Fruit fly (Drosophila melanogaster) whole organism, embryonic: ENCODE results near the gene CG31549.

Experiments
- Blimp-1 ChIP-seq: fragments of 200-800 bp; sonication (Bioruptor generic); optimal IDR thresholded peaks from 3 replicates; lab custom pipeline; 2018; ENCODE audit warnings: missing biosample characterization, missing genetic modification characterization, mild to moderate bottlenecking, moderate library complexity, missing genetic modification reagents
- CG11560 ChIP-seq: fragments of 200-800 bp; sonication (Bioruptor generic); IDR thresholded peaks from 3 replicates; pipeline ENCODE4 v1.3.6; 2022; ENCODE audit warnings: missing biosample characterization, missing genetic modification characterization
- CG12155 ChIP-seq: fragments of 200-800 bp; sonication (Bioruptor generic); optimal IDR thresholded peaks from 3 replicates; lab custom pipeline; 2016; ENCODE audit warnings: missing biosample characterization, missing genetic modification characterization
- CG12659 ChIP-seq: fragments of 200-800 bp; sonication (Bioruptor generic); optimal IDR thresholded peaks from 3 replicates; lab custom pipeline; 2017; ENCODE audit warnings: mild to moderate bottlenecking, missing biosample characterization, missing genetic modification reagents, missing genetic modification characterization
- CG13775 ChIP-seq: fragments of 200-800 bp; sonication (Bioruptor generic); optimal IDR thresholded peaks from 3 replicates; lab custom pipeline; 2017; ENCODE audit warnings: missing biosample characterization, mild to moderate bottlenecking, missing genetic modification characterization
- CG1529 ChIP-seq: fragments of 200-800 bp; sonication (Bioruptor generic); optimal IDR thresholded peaks from 3 replicates; lab custom pipeline; 2018; ENCODE audit warnings: missing biosample characterization, missing genetic modification characterization
- CG15601 ChIP-seq: fragments of 200-800 bp; sonication (Bioruptor generic); optimal IDR thresholded peaks from 3 replicates; lab custom pipeline; 2019; ENCODE audit warnings: missing biosample characterization, mild to moderate bottlenecking, missing genetic modification characterization, moderate library complexity
- CG32532 ChIP-seq: fragments of 200-800 bp; sonication (Bioruptor generic); IDR thresholded peaks from 2 replicates; pipeline ENCODE4 v1.3.6; 2022; ENCODE audit warnings: missing biosample characterization, missing genetic modification characterization
- CG34224 ChIP-seq: fragments of 200-800 bp; sonication (Bioruptor generic); IDR thresholded peaks from 3 replicates; pipeline ENCODE4 v1.3.6; 2022; ENCODE audit warnings: missing biosample characterization, missing genetic modification characterization; ENCODE audit not compliant: partially characterized antibody
- CG3847 ChIP-seq: fragments of 200-800 bp; sonication (Bioruptor generic); IDR thresholded peaks from 2 replicates; pipeline ENCODE4 v1.3.6; 2022; ENCODE audit warnings: missing biosample characterization, missing genetic modification characterization
- CG6791 ChIP-seq: fragments of 200-800 bp; sonication (Bioruptor generic); IDR thresholded peaks from 3 replicates; pipeline ENCODE4 v1.3.6; 2022; ENCODE audit warnings: missing biosample characterization, missing genetic modification characterization; ENCODE audit not compliant: partially characterized antibody
- CG7963 ChIP-seq: fragments of 200-800 bp; sonication (Bioruptor generic); IDR thresholded peaks from 3 replicates; pipeline ENCODE4 v1.3.6; 2022; ENCODE audit warnings: missing biosample characterization, missing genetic modification characterization; ENCODE audit not compliant: partially characterized antibody
- CG8359 ChIP-seq: fragments of 200-800 bp; sonication (Bioruptor generic); optimal IDR thresholded peaks from 2 replicates; lab custom pipeline; 2017; ENCODE audit warnings: missing biosample characterization, mild to moderate bottlenecking, missing genetic modification characterization, borderline replicate concordance
- CG8924 ChIP-seq: fragments of 200-800 bp; optimal IDR thresholded peaks from 3 replicates; lab custom pipeline; 2019; ENCODE audit warnings: missing biosample characterization, mild to moderate bottlenecking, missing genetic modification characterization, moderate library complexity
- Chrac-16 ChIP-seq: fragments of 200-800 bp; sonication (Bioruptor generic); optimal IDR thresholded peaks from 3 replicates; lab custom pipeline; 2016; ENCODE audit warnings: missing biosample characterization, missing genetic modification characterization
- D19B ChIP-seq: fragments of 200-800 bp; sonication (Bioruptor generic); optimal IDR thresholded peaks from 2 replicates; lab custom pipeline; 2017; ENCODE audit warnings: missing biosample characterization, mild to moderate bottlenecking, missing genetic modification characterization
- Ets65A ChIP-seq: fragments of 200-800 bp; sonication (Bioruptor generic); peaks from one replicate; lab custom pipeline; 2016; ENCODE audit warnings: missing biosample characterization, missing genetic modification characterization
- Fer3 ChIP-seq: fragments of 200-800 bp; sonication (Bioruptor generic); optimal IDR thresholded peaks from 2 replicates; lab custom pipeline; 2018; ENCODE audit warnings: missing biosample characterization, mild to moderate bottlenecking, missing genetic modification characterization, moderate library complexity
- H15 ChIP-seq: fragments of 200-800 bp; sonication (Bioruptor generic); IDR thresholded peaks from 3 replicates; pipeline ENCODE4 v1.3.6; 2022; ENCODE audit warnings: missing biosample characterization, missing genetic modification characterization
- HHEX ChIP-seq: fragments of 200-800 bp; sonication (Bioruptor generic); optimal IDR thresholded peaks from 3 replicates; lab custom pipeline; 2017; ENCODE audit warnings: missing biosample characterization, mild to moderate bottlenecking, missing genetic modification characterization, missing genetic modification reagents
- HLH3B ChIP-seq: fragments of 200-800 bp; sonication (Bioruptor generic); IDR thresholded peaks from 2 replicates; pipeline ENCODE4 v1.3.6; 2022; ENCODE audit warnings: missing biosample characterization, missing genetic modification characterization
- HLH4C ChIP-seq: fragments of 200-800 bp; sonication (Bioruptor generic); IDR thresholded peaks from 3 replicates; pipeline ENCODE4 v1.3.6; 2022; ENCODE audit warnings: missing biosample characterization, missing genetic modification characterization; ENCODE audit not compliant: partially characterized antibody
- Hr3 ChIP-seq: fragments of 200-800 bp; sonication (Bioruptor generic); optimal IDR thresholded peaks from 3 replicates; lab custom pipeline; 2016; ENCODE audit warnings: missing biosample characterization, missing genetic modification characterization
- Nf-YB ChIP-seq: fragments of 200-800 bp; sonication (Bioruptor generic); optimal IDR thresholded peaks from 3 replicates; lab custom pipeline; 2019; ENCODE audit warnings: missing biosample characterization, mild to moderate bottlenecking, missing genetic modification characterization, moderate library complexity
- Pdp1 ChIP-seq, 2 experiments: fragments of 200-800 bp; sonication (Bioruptor generic); optimal IDR thresholded peaks; 3 replicates each; lab custom pipeline; 2016; ENCODE audit warnings: missing biosample characterization in 2 of 2, missing genetic modification characterization in 2 of 2, mild to moderate bottlenecking in 1 of 2, moderate library complexity in 1 of 2
- Ptx1 ChIP-seq: fragments of 200-800 bp; sonication (Bioruptor generic); IDR thresholded peaks from 2 replicates; pipeline ENCODE4 v1.3.6; 2022; ENCODE audit warnings: missing biosample characterization, missing genetic modification characterization
- TFAM ChIP-seq: fragments of 200-800 bp; sonication (Bioruptor generic); optimal IDR thresholded peaks from 2 replicates; lab custom pipeline; 2017; ENCODE audit warnings: missing biosample characterization, missing genetic modification characterization, inconsistent platforms
- Taf1 ChIP-seq: fragments of 200-800 bp; sonication (Bioruptor generic); IDR thresholded peaks from 2 replicates; pipeline ENCODE4 v1.3.6; 2022; ENCODE audit warnings: missing biosample characterization, missing genetic modification characterization
- Xrp1 ChIP-seq: fragments of 200-800 bp; sonication (Bioruptor generic); IDR thresholded peaks from 2 replicates; pipeline ENCODE4 v1.3.6; 2022; ENCODE audit warnings: missing biosample characterization, missing genetic modification characterization
- YL-1 ChIP-seq: fragments of 200-800 bp; sonication (Bioruptor generic); optimal IDR thresholded peaks from 3 replicates; lab custom pipeline; 2017; ENCODE audit warnings: missing biosample characterization, mild to moderate bottlenecking, missing genetic modification characterization
- bbx ChIP-seq: fragments of 200-800 bp; sonication (Bioruptor generic); IDR thresholded peaks from 2 replicates; pipeline ENCODE4 v1.3.6; 2022; ENCODE audit warnings: missing biosample characterization, missing genetic modification characterization; ENCODE audit not compliant: partially characterized antibody
- dysf ChIP-seq: fragments of 200-800 bp; sonication (Bioruptor generic); IDR thresholded peaks from 3 replicates; pipeline ENCODE4 v1.3.6; 2022; ENCODE audit warnings: missing biosample characterization, missing genetic modification characterization
- emc ChIP-seq: fragments of 200-800 bp; sonication (Bioruptor generic); optimal IDR thresholded peaks from 2 replicates; lab custom pipeline; 2016; ENCODE audit warnings: missing biosample characterization, missing genetic modification characterization
- esg ChIP-seq: fragments of 200-800 bp; sonication (Bioruptor generic); conservative IDR thresholded peaks from 2 replicates; pipeline ENCODE4 v1.3.6; 2022; ENCODE audit warnings: missing biosample characterization, missing genetic modification characterization
- fd3F ChIP-seq: fragments of 200-800 bp; sonication (Bioruptor generic); optimal IDR thresholded peaks from 2 replicates; lab custom pipeline; 2018; ENCODE audit warnings: missing biosample characterization, mild to moderate bottlenecking, missing genetic modification characterization, moderate library complexity
- fu2 ChIP-seq: fragments of 200-800 bp; sonication (Bioruptor generic); optimal IDR thresholded peaks from 2 replicates; lab custom pipeline; 2016; ENCODE audit warnings: missing biosample characterization, missing genetic modification characterization
- hb ChIP-seq: fragments of 200-800 bp; sonication (Bioruptor generic); IDR thresholded peaks from 3 replicates; pipeline ENCODE4 v1.3.6; 2022; ENCODE audit warnings: missing biosample characterization, missing genetic modification characterization; ENCODE audit not compliant: partially characterized antibody
- lola ChIP-seq, 3 experiments: fragments of >200 bp in 2 of 3; fragments of 200-800 bp in 1 of 3; sonication (Bioruptor generic) in 1 of 3; optimal IDR thresholded peaks; 2 replicates each; lab custom pipeline; 2017 to 2019; ENCODE audit warnings: missing biosample characterization in 3 of 3, missing genetic modification characterization in 3 of 3, mild to moderate bottlenecking in 1 of 3, moderate library complexity in 1 of 3
- p53 ChIP-seq: fragments of 200-800 bp; sonication (Bioruptor generic); optimal IDR thresholded peaks from 2 replicates; lab custom pipeline; 2016; ENCODE audit warnings: missing biosample characterization, missing genetic modification characterization
- pita ChIP-seq: fragments of 200-800 bp; sonication (Bioruptor generic); optimal IDR thresholded peaks from 2 replicates; lab custom pipeline; 2017; ENCODE audit warnings: missing biosample characterization, mild to moderate bottlenecking, missing genetic modification characterization
- prd ChIP-seq, 3 experiments: fragments of >200 bp in 2 of 3; fragments of 200-800 bp in 1 of 3; sonication (Bioruptor generic) in 1 of 3; optimal IDR thresholded peaks in 2 of 3; IDR thresholded peaks in 1 of 3; 2 replicates in 2 of 3; 3 replicates in 1 of 3; pipeline versions ENCODE4 v1.3.6 to Lab custom; 2017 to 2022; ENCODE audit warnings: missing biosample characterization in 1 of 3, missing genetic modification characterization in 1 of 3
- psq ChIP-seq: fragments of 200-800 bp; sonication (Bioruptor generic); optimal IDR thresholded peaks from 2 replicates; lab custom pipeline; 2017; ENCODE audit warnings: missing biosample characterization, missing genetic modification characterization
- ranshi ChIP-seq: fragments of 200-800 bp; sonication (Bioruptor generic); IDR thresholded peaks from 2 replicates; pipeline ENCODE4 v1.3.6; 2022; ENCODE audit warnings: missing biosample characterization, missing genetic modification characterization
- row ChIP-seq: fragments of 200-800 bp; sonication (Bioruptor generic); IDR thresholded peaks from 3 replicates; pipeline ENCODE4 v1.3.6; 2022; ENCODE audit warnings: missing biosample characterization, missing genetic modification characterization
- seq ChIP-seq: fragments of 200-800 bp; sonication (Bioruptor generic); IDR thresholded peaks from 2 replicates; pipeline ENCODE4 v1.3.6; 2022; ENCODE audit warnings: missing biosample characterization, missing genetic modification characterization
- sisA ChIP-seq: fragments of 200-800 bp; sonication (Bioruptor generic); IDR thresholded peaks from 2 replicates; pipeline ENCODE4 v1.3.6; 2022; ENCODE audit warnings: missing biosample characterization, missing genetic modification characterization
- sr ChIP-seq: fragments of 200-800 bp; sonication (Bioruptor generic); IDR thresholded peaks from 3 replicates; pipeline ENCODE4 v1.3.6; 2022; ENCODE audit warnings: missing biosample characterization, missing genetic modification characterization
- tin ChIP-seq: fragments of 200-800 bp; sonication (Bioruptor generic); optimal IDR thresholded peaks from 3 replicates; lab custom pipeline; 2016; ENCODE audit warnings: missing biosample characterization, missing genetic modification characterization

The CG31549 gene

DNA sequence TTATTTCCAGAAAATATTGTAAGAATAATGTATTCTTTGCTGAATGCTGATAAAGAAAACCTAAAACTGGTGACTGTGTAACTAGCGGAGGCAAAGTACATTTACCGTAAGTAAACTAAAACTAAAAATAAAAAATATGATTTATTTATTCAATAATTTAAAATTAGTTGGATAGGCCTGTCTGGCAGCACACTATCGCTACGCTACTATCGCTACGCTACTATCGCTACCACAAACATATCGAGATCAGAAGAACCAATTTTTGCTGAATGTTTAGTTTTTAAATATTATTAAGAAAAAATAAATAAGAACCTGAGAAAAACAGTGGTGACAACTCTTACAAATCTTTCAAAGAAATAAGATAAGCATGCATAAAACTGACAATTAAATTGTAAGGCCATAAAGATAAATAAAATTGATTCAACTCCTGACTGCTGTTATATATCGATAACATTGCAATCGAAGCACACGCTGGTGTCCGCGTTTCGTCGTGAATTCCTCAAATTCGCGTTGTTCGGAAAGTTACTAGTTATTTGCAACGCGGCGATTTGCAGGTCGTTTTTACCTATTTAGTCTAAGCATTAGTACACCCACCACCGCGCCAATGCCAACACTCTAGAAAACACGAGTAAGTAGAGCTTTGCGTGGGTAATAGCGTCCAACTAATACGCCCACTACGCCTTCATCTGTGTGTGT lies 28.4 kb downstream of the CG31549 start, which contains the start of gene Wdr33 (continued):
- TF ChIP-seq sisA = peak; percentile 25; the same call in 1 of the 2 replicates
- peak; percentile 82 for TF ChIP-seq CG34224 (GFP tag; lab: Robert Waterston, UW)
- no peak for TF ChIP-seq CG8359 (GFP tag; lab: Kevin White, UChicago)
- TF ChIP-seq Pdp1 (GFP tag; optimal IDR thresholded peaks at IDR 0.05; lab: Kevin White, UChicago) = peak in 1 of 2 experiments; percentile 0
- no peak for TF ChIP-seq Blimp-1
- TF ChIP-seq dysf (GFP tag; lab: Robert Waterston, UW) = no peak
- TF ChIP-seq fd3F (GFP tag; lab: Kevin White, UChicago) = no peak
- TF ChIP-seq seq (GFP tag; lab: Robert Waterston, UW) = no peak
- TF ChIP-seq Ptx1 = peak; percentile 25; the same call in 1 of the 2 replicates
- peak; percentile 91 for TF ChIP-seq CG6791 (GFP tag; lab: Robert Waterston, UW)
- no peak for TF ChIP-seq prd (optimal IDR thresholded peaks at IDR 0.05; lab: Kevin White, UChicago)
- no peak; the same call in 2 of the 3 replicates for TF ChIP-seq prd (GFP tag; IDR thresholded peaks at IDR 0.05; lab: Robert Waterston, UW)
- peak; percentile 62 for TF ChIP-seq CG32532 (GFP tag; lab: Robert Waterston, UW)
- TF ChIP-seq CG13775 (GFP tag; lab: Kevin White, UChicago) = peak; percentile 69
- peak; percentile 83 for TF ChIP-seq CG7963 (GFP tag; lab: Robert Waterston, UW)
- TF ChIP-seq tin (GFP tag; lab: Kevin White, UChicago) = peak; percentile 8
- peak in 1 of 3 experiments; percentile 56 for TF ChIP-seq lola (GFP tag; optimal IDR thresholded peaks at IDR 0.05; lab: Kevin White, UChicago)
- TF ChIP-seq HLH3B (GFP tag; lab: Robert Waterston, UW) = peak; percentile 30; the same call in 1 of the 2 replicates
- peak; percentile 43 for TF ChIP-seq CG12659 (GFP tag; lab: Kevin White, UChicago)
- peak; percentile 14 for TF ChIP-seq YL-1
- TF ChIP-seq CG3847 = peak; percentile 34; the same call in 1 of the 2 replicates
- no peak for TF ChIP-seq Taf1 (GFP tag; lab: Robert Waterston, UW)
- TF ChIP-seq fu2 = no peak
- peak; percentile 8 for TF ChIP-seq CG1529
- TF ChIP-seq CG8924 (tag; lab: Kevin White, UChicago) = peak; percentile 36
- TF ChIP-seq sr (GFP tag; lab: Robert Waterston, UW) = 0 out of 3 replicates have a peak, but pooled peaks have one; percentile 25
- no peak for TF ChIP-seq CG15601 (tag; lab: Kevin White, UChicago)
- peak; percentile 83 for TF ChIP-seq CG12155 (GFP tag; lab: Kevin White, UChicago)
- TF ChIP-seq emc (GFP tag; lab: Kevin White, UChicago) = no peak
- no peak for TF ChIP-seq p53 (GFP tag; lab: Kevin White, UChicago)
- no peak for TF ChIP-seq TFAM (GFP tag; lab: Kevin White, UChicago)
- TF ChIP-seq Ets65A (GFP tag; lab: Kevin White, UChicago) = no peak
- TF ChIP-seq CG11560 (tag; lab: Robert Waterston, UW) = no peak
- 0 out of 3 replicates have a peak, but pooled peaks have one; percentile 7 for TF ChIP-seq H15 (GFP tag; lab: Robert Waterston, UW)
- TF ChIP-seq Xrp1 = no peak
- TF ChIP-seq Chrac-16 = peak; percentile 7
- peak; percentile 20; the same call in 1 of the 2 replicates for TF ChIP-seq ranshi (GFP tag; lab: Robert Waterston, UW)
- peak; percentile 49 for TF ChIP-seq Hr3 (GFP tag; lab: Kevin White, UChicago)
- TF ChIP-seq HLH4C = peak; percentile 84
- no peak for TF ChIP-seq psq (GFP tag; lab: Kevin White, UChicago)
- 0 out of 2 replicates have a peak, but pooled peaks have one; percentile 44 for TF ChIP-seq esg
- peak; percentile 0 for TF ChIP-seq Fer3 (tag; lab: Kevin White, UChicago)
- TF ChIP-seq D19B (GFP tag; lab: Kevin White, UChicago) = no peak
- TF ChIP-seq hb = peak; percentile 84
- no peak for TF ChIP-seq Nf-YB (GFP tag; lab: Kevin White, UChicago)
- TF ChIP-seq bbx (GFP tag; lab: Robert Waterston, UW) = peak; percentile 86
- TF ChIP-seq row (GFP tag; lab: Robert Waterston, UW) = peak; percentile 62; the same call in 2 of the 3 replicates
- TF ChIP-seq HHEX (GFP tag; lab: Kevin White, UChicago) = no peak
- no peak for TF ChIP-seq pita (GFP tag; lab: Kevin White, UChicago)
